Worm (Caenorhabditis elegans) whole organism, early embryonic: Measurements from ENCODE around the gene F58B4.3.

Source experiments
- B0310.2 ChIP-seq: sonication (generic microtip); optimal IDR thresholded peaks from 2 replicates; lab custom pipeline; 2016; ENCODE audit warnings: mild to moderate bottlenecking, missing genetic modification characterization, missing compliant biosample characterization
- F13C5.2 ChIP-seq: sonication (generic microtip); optimal IDR thresholded peaks from 2 replicates; lab custom pipeline; 2017; ENCODE audit warnings: mild to moderate bottlenecking, missing genetic modification characterization, inconsistent platforms, missing compliant biosample characterization
- aly-1 ChIP-seq: sonication (generic microtip); optimal IDR thresholded peaks from 2 replicates; lab custom pipeline; 2016; ENCODE audit warnings: missing genetic modification characterization, missing compliant biosample characterization
- ama-1 ChIP-seq: fragments of 150-350 bp; optimal IDR thresholded peaks from 2 replicates; lab custom pipeline; 2014
- ceh-13 ChIP-seq: fragments of 200-800 bp; sonication (Bioruptor generic); optimal IDR thresholded peaks from 2 replicates; lab custom pipeline; 2018; ENCODE audit warnings: mild to moderate bottlenecking, missing genetic modification characterization, missing compliant biosample characterization
- ceh-36 ChIP-seq: sonication (generic microtip); optimal IDR thresholded peaks from 2 replicates; lab custom pipeline; 2016; ENCODE audit warnings: missing genetic modification characterization, inconsistent platforms, missing compliant biosample characterization
- ets-7 ChIP-seq: sonication (generic microtip); optimal IDR thresholded peaks from 2 replicates; lab custom pipeline; 2016; ENCODE audit warnings: missing genotype, missing genetic modification characterization, missing compliant biosample characterization
- flt-1 ChIP-seq: fragments of 200-800 bp; sonication (Bioruptor generic); IDR thresholded peaks from 2 replicates; pipeline ENCODE4 v1.3.6; 2022; ENCODE audit warnings: missing genetic modification characterization, missing compliant biosample characterization
- hmbx-1 ChIP-seq: sonication (generic microtip); optimal IDR thresholded peaks from 2 replicates; lab custom pipeline; 2016; ENCODE audit warnings: mild to moderate bottlenecking, missing genetic modification characterization, missing compliant biosample characterization
- hmg-4 ChIP-seq: fragments of 200-800 bp; sonication (Bioruptor generic); optimal IDR thresholded peaks from 2 replicates; lab custom pipeline; 2018; ENCODE audit warnings: mild to moderate bottlenecking, missing genetic modification characterization, missing compliant biosample characterization
- hnd-1 ChIP-seq: sonication (generic microtip); optimal IDR thresholded peaks from 2 replicates; lab custom pipeline; 2016; ENCODE audit warnings: missing genetic modification characterization, missing compliant biosample characterization
- pes-1 ChIP-seq: fragments of 200-800 bp; sonication (Bioruptor generic); IDR thresholded peaks from 2 replicates; pipeline ENCODE4 v1.3.6; 2022; ENCODE audit warnings: missing genetic modification reagents, missing genetic modification characterization, missing compliant biosample characterization
- scrt-1 ChIP-seq: fragments of 200-800 bp; sonication (Bioruptor generic); IDR thresholded peaks from 2 replicates; pipeline ENCODE4 v1.3.6; 2022; ENCODE audit warnings: missing genetic modification characterization, missing compliant biosample characterization
- sea-1 ChIP-seq: fragments of 200-800 bp; sonication (Bioruptor generic); conservative IDR thresholded peaks from 2 replicates; pipeline ENCODE4 v1.3.6; 2022; ENCODE audit warnings: missing genetic modification characterization, missing compliant biosample characterization
- tbx-11 ChIP-seq: fragments of 200-800 bp; sonication (Bioruptor generic); IDR thresholded peaks from 2 replicates; pipeline ENCODE4 v1.3.6; 2022; ENCODE audit warnings: missing genetic modification characterization, missing compliant biosample characterization
- tbx-37 ChIP-seq: fragments of 200-800 bp; sonication (Bioruptor generic); conservative IDR thresholded peaks from 2 replicates; pipeline ENCODE4 v1.3.6; 2022; ENCODE audit warnings: missing genetic modification reagents, missing genetic modification characterization, missing compliant biosample characterization
- tra-4 ChIP-seq: sonication (generic microtip); optimal IDR thresholded peaks from 2 replicates; lab custom pipeline; 2017; ENCODE audit warnings: missing genetic modification characterization, missing compliant biosample characterization

The F58B4.3 gene

DNA sequence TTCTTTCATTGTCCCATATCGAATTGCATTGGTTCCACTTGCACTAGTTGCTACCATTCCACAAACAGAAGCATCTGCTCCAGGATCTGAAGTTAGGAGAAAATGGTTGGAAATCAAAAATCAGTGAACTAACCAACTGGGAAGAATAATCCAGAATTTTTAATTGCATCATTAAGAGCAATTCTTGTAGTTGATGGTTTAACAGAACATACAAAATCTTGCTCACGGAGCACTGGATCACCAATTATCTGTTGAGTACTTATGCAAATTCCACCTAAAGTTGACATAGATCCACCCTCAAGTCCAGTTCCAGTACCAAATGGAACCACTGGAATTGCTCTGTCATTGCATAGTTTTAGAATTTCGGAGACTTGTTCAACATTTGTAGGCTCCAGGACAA lies 39.8 kb upstream of the F58B4.3 start:
- no peak for TF ChIP-seq F13C5.2 (tag; lab: Kevin White, UChicago)
- TF ChIP-seq sea-1, result no peak
- no peak for TF ChIP-seq aly-1 (tag; lab: Kevin White, UChicago)
- TF ChIP-seq B0310.2 (tag; lab: Kevin White, UChicago), result no peak
- TF ChIP-seq scrt-1 (GFP tag; lab: Robert Waterston, UW), result no peak
- TF ChIP-seq ceh-13 (GFP tag; lab: Kevin White, UChicago), result no peak
- TF ChIP-seq tra-4, result no peak

ce11 chrV:10890980-10891379 lies 38.6 kb upstream of the F58B4.3 start, which contains the start of gene F32D8.12:
TSS of gene F32D8.12 (minus strand) at chrV:10891027.
- TF ChIP-seq ama-1 (lab: Kevin White, UChicago) (no peak), sea-1 (no peak), hmg-4 (GFP tag; lab: Kevin White, UChicago) (no peak), tbx-37 (no peak), hmbx-1 (tag; lab: Kevin White, UChicago) (no peak), tra-4 (no peak), hnd-1 (tag; lab: Kevin White, UChicago) (no peak), ets-7 (tag; lab: Kevin White, UChicago) (no peak), B0310.2 (tag; lab: Kevin White, UChicago) (no peak), ceh-36 (tag; lab: Kevin White, UChicago) (no peak), pes-1 (GFP tag; lab: Robert Waterston, UW) (no peak), F13C5.2 (tag; lab: Kevin White, UChicago) (no peak), aly-1 (tag; lab: Kevin White, UChicago) (no peak), scrt-1 (GFP tag; lab: Robert Waterston, UW) (no peak), ceh-13 (GFP tag; lab: Kevin White, UChicago) (no peak), flt-1 (GFP tag; lab: Robert Waterston, UW) (no peak), tbx-11 (GFP tag; lab: Robert Waterston, UW) (no peak)

- TF ChIP-seq tbx-11 (GFP tag; lab: Robert Waterston, UW), result no peak
Observed at ce11 chrV:10893510-10894128, 36.0 kb upstream of the F58B4.3 start, which contains the start of gene F32D8.4. TSS of gene F32D8.4 (minus strand) at chrV:10893560.

- TF ChIP-seq aly-1 (tag; lab: Kevin White, UChicago), result no peak
- TF ChIP-seq hmbx-1 (tag; lab: Kevin White, UChicago), result no peak
- TF ChIP-seq ets-7 (tag; lab: Kevin White, UChicago), result no peak
- TF ChIP-seq F13C5.2 (tag; lab: Kevin White, UChicago), result peak; percentile 19
- no peak for TF ChIP-seq ama-1 (lab: Kevin White, UChicago)
- no peak for TF ChIP-seq tbx-11 (GFP tag; lab: Robert Waterston, UW)
- TF ChIP-seq hmg-4 (GFP tag; lab: Kevin White, UChicago), result no peak
- TF ChIP-seq pes-1 (GFP tag; lab: Robert Waterston, UW), result peak; percentile 28; the same call in 1 of the 2 replicates
- no peak for TF ChIP-seq B0310.2 (tag; lab: Kevin White, UChicago)
- TF ChIP-seq sea-1, result no peak
- no peak for TF ChIP-seq scrt-1 (GFP tag; lab: Robert Waterston, UW)
- no peak for TF ChIP-seq ceh-36 (tag; lab: Kevin White, UChicago)
- TF ChIP-seq tbx-37, result peak; percentile 69
- TF ChIP-seq tra-4, result no peak
- no peak for TF ChIP-seq ceh-13 (GFP tag; lab: Kevin White, UChicago)
Observed at ce11 chrV:10894601-10895000, 35.0 kb upstream of the F58B4.3 start, which contains the start of the genes F32D8.14 and F32D8.5. TSS of gene F32D8.14 (minus strand) at chrV:10894788. TSS of gene F32D8.5 (plus strand) at chrV:10894800.

DNA sequence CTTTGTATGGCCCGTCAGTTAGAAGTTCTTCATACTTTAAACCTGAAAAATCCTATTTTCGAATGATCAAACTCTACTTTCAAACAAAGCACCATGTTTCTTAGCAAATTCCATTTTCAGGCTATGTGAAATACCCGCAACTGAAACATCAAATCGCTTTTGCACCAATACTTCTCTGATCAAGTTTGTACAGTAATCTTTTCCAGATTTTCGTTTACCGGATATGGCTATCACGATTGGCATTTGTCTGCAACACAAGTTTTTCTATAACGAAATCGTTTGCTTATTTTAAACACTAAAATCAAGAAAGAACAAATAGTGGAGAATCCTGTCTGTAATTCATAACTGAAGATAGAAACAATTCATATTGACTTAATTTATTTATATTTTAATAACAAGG lies 33.3 kb upstream of the F58B4.3 start, which contains the start of gene F32D8.13:
TSS of gene F32D8.13 (minus strand) at position 249 of the 400 bp plus-strand sequence.
- TF ChIP-seq ama-1 (lab: Kevin White, UChicago) (no peak), tbx-11 (GFP tag; lab: Robert Waterston, UW) (no peak), flt-1 (GFP tag; lab: Robert Waterston, UW) (no peak), hmbx-1 (tag; lab: Kevin White, UChicago) (no peak), aly-1 (tag; lab: Kevin White, UChicago) (no peak), ceh-36 (tag; lab: Kevin White, UChicago) (no peak), hmg-4 (GFP tag; lab: Kevin White, UChicago) (no peak), hnd-1 (tag; lab: Kevin White, UChicago) (no peak), ceh-13 (GFP tag; lab: Kevin White, UChicago) (no peak), ets-7 (tag; lab: Kevin White, UChicago) (no peak), tra-4 (no peak), sea-1 (no peak), pes-1 (GFP tag; lab: Robert Waterston, UW) (no peak), scrt-1 (GFP tag; lab: Robert Waterston, UW) (no peak), tbx-37 (no peak), F13C5.2 (tag; lab: Kevin White, UChicago) (no peak)

- TF ChIP-seq tbx-37 (no peak), hmg-4 (GFP tag; lab: Kevin White, UChicago) (no peak), sea-1 (no peak), B0310.2 (tag; lab: Kevin White, UChicago) (no peak), ceh-13 (GFP tag; lab: Kevin White, UChicago) (no peak), ama-1 (lab: Kevin White, UChicago) (no peak), tbx-11 (GFP tag; lab: Robert Waterston, UW) (no peak), F13C5.2 (tag; lab: Kevin White, UChicago) (no peak)
Observed at ce11 chrV:10896706-10897105, 32.9 kb upstream of the F58B4.3 start.

DNA sequence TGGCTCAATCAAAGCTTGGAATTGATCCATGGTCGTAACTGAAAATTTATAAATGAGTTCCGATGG lies 32.7 kb upstream of the F58B4.3 start, which contains the start of gene sec-61.G:
TSS of gene sec-61.G (minus strand) at position 38 of the 66 bp plus-strand sequence.
- TF ChIP-seq hmg-4 (GFP tag; lab: Kevin White, UChicago) (no peak), tra-4 (no peak), scrt-1 (GFP tag; lab: Robert Waterston, UW) (no peak), tbx-37 (no peak), aly-1 (tag; lab: Kevin White, UChicago) (no peak), ama-1 (lab: Kevin White, UChicago) (no peak), ets-7 (tag; lab: Kevin White, UChicago) (no peak), flt-1 (GFP tag; lab: Robert Waterston, UW) (no peak), F13C5.2 (tag; lab: Kevin White, UChicago) (no peak), ceh-36 (tag; lab: Kevin White, UChicago) (no peak), pes-1 (GFP tag; lab: Robert Waterston, UW) (no peak), B0310.2 (tag; lab: Kevin White, UChicago) (no peak), tbx-11 (GFP tag; lab: Robert Waterston, UW) (no peak), hnd-1 (tag; lab: Kevin White, UChicago) (no peak), hmbx-1 (tag; lab: Kevin White, UChicago) (no peak), sea-1 (no peak), ceh-13 (GFP tag; lab: Kevin White, UChicago) (no peak)
